Fruit fly (Drosophila melanogaster): Measurements from ENCODE around the gene CG6454.

DNA sequence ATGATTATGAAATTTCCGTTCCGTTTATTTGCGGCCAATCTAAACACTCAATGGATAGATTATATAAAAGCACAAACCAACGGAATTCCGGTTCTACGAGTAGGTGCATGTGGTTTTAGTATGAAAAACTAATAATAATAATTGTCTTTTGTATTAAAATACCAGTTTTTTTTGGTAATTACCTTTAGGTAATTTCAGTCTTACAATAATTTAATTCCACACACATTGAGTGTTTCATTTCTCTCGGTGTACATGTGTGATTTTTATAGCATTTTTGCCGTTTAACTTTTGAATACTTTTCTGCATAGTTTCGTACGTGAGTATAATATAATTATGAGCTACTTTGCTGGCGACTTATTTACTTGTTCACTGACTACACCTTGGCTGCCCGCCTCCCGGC is 45.9 kb upstream of the CG6454 start:
- TF ChIP-seq Nf-YA (GFP tag; IDR thresholded peaks at IDR 0.05) = no peak
- TF ChIP-seq CG17328 (GFP tag; IDR thresholded peaks at IDR 0.05) = no peak
- no peak for TF ChIP-seq toy (GFP tag; IDR thresholded peaks at IDR 0.05)
- TF ChIP-seq CG13123 (GFP tag; optimal IDR thresholded peaks at IDR 0.05) = no peak
- TF ChIP-seq chm (GFP tag; IDR thresholded peaks at IDR 0.05) = no peak
